Worm (Caenorhabditis elegans) whole organism, L2 larva: ENCODE measurements around the gene ZC196.2.

Experiments
- F13H6.1 ChIP-seq: sonication (generic microtip); optimal IDR thresholded peaks from 2 replicates; lab custom pipeline; 2016; ENCODE audit warnings: missing genetic modification characterization, missing compliant biosample characterization
- R02D3.7 ChIP-seq: fragments of 150-350 bp; optimal IDR thresholded peaks from 2 replicates; lab custom pipeline; 2014; ENCODE audit warnings: missing biosample characterization, missing genetic modification characterization
- alr-1 ChIP-seq: fragments of 150-350 bp; optimal IDR thresholded peaks from 2 replicates; lab custom pipeline; 2014; ENCODE audit warnings: missing biosample characterization, missing genetic modification characterization
- lin-13 ChIP-seq: fragments of 150-350 bp; optimal IDR thresholded peaks from 2 replicates; lab custom pipeline; 2014; ENCODE audit warnings: missing biosample characterization, missing genetic modification reagents, missing genetic modification characterization
- lsy-2 ChIP-seq, 2 experiments: fragments of 150-350 bp in 1 of 2; sonication (generic microtip) in 1 of 2; optimal IDR thresholded peaks; 2 replicates each; lab custom pipeline; 2014 to 2017; ENCODE audit warnings: missing biosample characterization in 2 of 2, missing genetic modification characterization in 2 of 2
- mbf-1 ChIP-seq: sonication (generic microtip); optimal IDR thresholded peaks from 2 replicates; lab custom pipeline; 2017; ENCODE audit warnings: missing biosample characterization, missing genetic modification characterization
- nhr-11 ChIP-seq: fragments of 150-350 bp; optimal IDR thresholded peaks from 2 replicates; lab custom pipeline; 2014; ENCODE audit warnings: missing biosample characterization, missing genetic modification characterization
- nhr-23 ChIP-seq: fragments of 150-350 bp; optimal IDR thresholded peaks from 2 replicates; lab custom pipeline; 2014; ENCODE audit warnings: missing biosample characterization, missing genetic modification reagents, missing genetic modification characterization
- nhr-237 ChIP-seq: fragments of 150-350 bp; optimal IDR thresholded peaks from 2 replicates; lab custom pipeline; 2014; ENCODE audit warnings: missing biosample characterization, missing genetic modification characterization
- nhr-25 ChIP-seq: fragments of 150-350 bp; sonication (generic microtip); optimal IDR thresholded peaks from 3 replicates; lab custom pipeline; 2014; ENCODE audit warnings: missing biosample characterization, missing genetic modification characterization
- skn-1 ChIP-seq: sonication (generic microtip); optimal IDR thresholded peaks from 2 replicates; lab custom pipeline; 2017; ENCODE audit warnings: missing biosample characterization, missing genetic modification characterization
- snpc-4 ChIP-seq: fragments of 150-350 bp; optimal IDR thresholded peaks from 2 replicates; lab custom pipeline; 2014; ENCODE audit warnings: missing biosample characterization, missing genetic modification characterization
- unc-62 ChIP-seq: fragments of 150-350 bp; optimal IDR thresholded peaks from 2 replicates; lab custom pipeline; 2014; ENCODE audit warnings: missing biosample characterization, missing genetic modification reagents, missing genetic modification characterization
- zag-1 ChIP-seq: fragments of 150-350 bp; optimal IDR thresholded peaks from 2 replicates; lab custom pipeline; 2014; ENCODE audit warnings: missing biosample characterization, missing genetic modification characterization

DNA sequence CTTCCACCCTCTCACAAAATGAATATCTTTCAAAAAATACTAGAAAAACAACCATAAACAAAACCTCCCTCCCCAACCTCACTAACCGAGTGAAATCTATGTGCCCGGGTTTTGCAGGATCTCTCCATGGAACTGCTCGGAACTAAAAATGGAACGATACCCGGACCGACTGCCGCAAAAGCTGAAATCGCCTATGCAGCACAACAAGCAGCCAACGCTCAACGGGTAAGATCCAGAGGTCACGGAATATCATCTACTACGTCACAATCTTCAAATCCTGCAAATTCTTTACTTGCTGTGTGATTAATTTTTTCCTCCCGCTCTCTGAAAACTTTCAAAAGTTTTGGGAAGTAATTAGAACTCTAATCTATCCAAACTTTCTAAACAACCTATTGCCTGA lies 50.1 kb downstream of the ZC196.2 start:
- TF ChIP-seq nhr-23 (tag; lab: Kevin White, UChicago) = no peak
- no peak for TF ChIP-seq alr-1 (tag; lab: Kevin White, UChicago)
- no peak for TF ChIP-seq skn-1
- no peak for TF ChIP-seq R02D3.7 (tag; lab: Kevin White, UChicago)
- no peak for TF ChIP-seq lsy-2 (tag; optimal IDR thresholded peaks at IDR 0.05; lab: Kevin White, UChicago)
- TF ChIP-seq nhr-25 (tag; lab: Kevin White, UChicago) = no peak
- no peak for TF ChIP-seq zag-1
- TF ChIP-seq nhr-237 (tag; lab: Kevin White, UChicago) = no peak
- TF ChIP-seq lin-13 (GFP tag; lab: Kevin White, UChicago) = no peak
- no peak for TF ChIP-seq mbf-1
- no peak for TF ChIP-seq unc-62 (GFP tag; lab: Kevin White, UChicago)
- no peak for TF ChIP-seq snpc-4 (tag; lab: Kevin White, UChicago)
- no peak for TF ChIP-seq F13H6.1 (tag; lab: Kevin White, UChicago)
- TF ChIP-seq nhr-11 (tag; lab: Kevin White, UChicago) = no peak
